Fruit fly (Drosophila melanogaster) whole organism, embryonic: ENCODE results near the gene CG10996.

Experiments
- B-H1 ChIP-seq: fragments of 200-800 bp; sonication (Bioruptor generic); IDR thresholded peaks from 3 replicates; pipeline ENCODE4 v1.3.6; 2022; ENCODE audit warnings: missing biosample characterization, missing genetic modification characterization
- CG10274 ChIP-seq: fragments of 200-800 bp; sonication (Bioruptor generic); optimal IDR thresholded peaks from 3 replicates; lab custom pipeline; 2017; ENCODE audit warnings: missing biosample characterization, mild to moderate bottlenecking, missing genetic modification characterization
- CG12219 ChIP-seq: fragments of 200-800 bp; sonication (Bioruptor generic); optimal IDR thresholded peaks from 3 replicates; lab custom pipeline; 2018; ENCODE audit warnings: missing biosample characterization, mild to moderate bottlenecking, missing genetic modification characterization
- CG14014 ChIP-seq: fragments of 200-800 bp; sonication (Bioruptor generic); IDR thresholded peaks from 2 replicates; pipeline ENCODE4 v1.3.6; 2022; ENCODE audit warnings: missing biosample characterization, missing genetic modification characterization
- CG14050 ChIP-seq: fragments of 200-800 bp; sonication (Bioruptor generic); IDR thresholded peaks from 3 replicates; pipeline ENCODE4 v1.3.6; 2022; ENCODE audit warnings: missing biosample characterization, missing genetic modification characterization
- CG2202 ChIP-seq: fragments of 200-800 bp; sonication (Bioruptor generic); optimal IDR thresholded peaks from 2 replicates; lab custom pipeline; 2018; ENCODE audit warnings: missing biosample characterization, mild to moderate bottlenecking, missing genetic modification characterization
- CG8478 ChIP-seq: fragments of >200 bp; optimal IDR thresholded peaks from 2 replicates; lab custom pipeline; 2018
- Ets97D ChIP-seq: fragments of 200-800 bp; sonication (Bioruptor generic); optimal IDR thresholded peaks from 3 replicates; lab custom pipeline; 2016; ENCODE audit warnings: missing biosample characterization, missing genetic modification characterization
- MBD-R2 ChIP-seq: fragments of 200-800 bp; sonication (Bioruptor generic); IDR thresholded peaks from 2 replicates; pipeline ENCODE4 v1.3.6; 2022; ENCODE audit warnings: missing biosample characterization, missing genetic modification characterization
- PHDP ChIP-seq: fragments of 200-800 bp; sonication (Bioruptor generic); optimal IDR thresholded peaks from 3 replicates; lab custom pipeline; 2018; ENCODE audit warnings: missing biosample characterization, mild to moderate bottlenecking, missing genetic modification characterization, moderate library complexity
- esg ChIP-seq: fragments of 200-800 bp; sonication (Bioruptor generic); conservative IDR thresholded peaks from 2 replicates; pipeline ENCODE4 v1.3.6; 2022; ENCODE audit warnings: missing biosample characterization, missing genetic modification characterization
- kni ChIP-seq: fragments of 200-800 bp; sonication (Bioruptor generic); optimal IDR thresholded peaks from 3 replicates; lab custom pipeline; 2017; ENCODE audit warnings: mild to moderate bottlenecking, missing biosample characterization, missing genetic modification reagents, missing genetic modification characterization
- lilli ChIP-seq: fragments of 200-800 bp; sonication (Bioruptor generic); optimal IDR thresholded peaks from 3 replicates; lab custom pipeline; 2016; ENCODE audit warnings: missing biosample characterization, missing genetic modification characterization

- TF ChIP-seq CG8478 (lab: Kevin White, UChicago): no peak
- no peak for TF ChIP-seq CG14050 (GFP tag; lab: Robert Waterston, UW)
- no peak for TF ChIP-seq kni (GFP tag; lab: Kevin White, UChicago)
- no peak for TF ChIP-seq MBD-R2
- TF ChIP-seq CG12219: no peak
- no peak for TF ChIP-seq CG14014 (GFP tag; lab: Robert Waterston, UW)
- no peak for TF ChIP-seq B-H1 (GFP tag; lab: Robert Waterston, UW)
- no peak for TF ChIP-seq lilli (GFP tag; lab: Kevin White, UChicago)
- TF ChIP-seq CG2202: no peak
- TF ChIP-seq esg (GFP tag; lab: Robert Waterston, UW): no peak
- no peak for TF ChIP-seq Ets97D
- TF ChIP-seq CG10274 (GFP tag; lab: Kevin White, UChicago): no peak
- no peak for TF ChIP-seq PHDP
Measured at dm6 chrX:13747635-13748467, 49.6 kb downstream of the CG10996 start.
